Fruit fly (Drosophila melanogaster) whole organism, embryonic: Measurements from ENCODE around the gene crq.

Experiments used
- CG10147 ChIP-seq: fragments of 200-800 bp; sonication (Bioruptor generic); optimal IDR thresholded peaks from 2 replicates; lab custom pipeline; 2019; ENCODE audit warnings: missing biosample characterization, mild to moderate bottlenecking, missing genetic modification characterization, moderate library complexity
- CG15601 ChIP-seq: fragments of 200-800 bp; sonication (Bioruptor generic); optimal IDR thresholded peaks from 3 replicates; lab custom pipeline; 2019; ENCODE audit warnings: missing biosample characterization, mild to moderate bottlenecking, missing genetic modification characterization, moderate library complexity
- CG3847 ChIP-seq: fragments of 200-800 bp; sonication (Bioruptor generic); IDR thresholded peaks from 2 replicates; pipeline ENCODE4 v1.3.6; 2022; ENCODE audit warnings: missing biosample characterization, missing genetic modification characterization
- CG9817 ChIP-seq: fragments of 200-800 bp; sonication (Bioruptor generic); optimal IDR thresholded peaks from 2 replicates; lab custom pipeline; 2018; ENCODE audit warnings: missing biosample characterization, mild to moderate bottlenecking, missing genetic modification characterization, moderate library complexity
- CTCF ChIP-seq: fragments of 200-800 bp; sonication (Bioruptor generic); optimal IDR thresholded peaks from 2 replicates; lab custom pipeline; 2017; ENCODE audit warnings: missing biosample characterization, mild to moderate bottlenecking, missing genetic modification characterization, moderate library complexity
- Hr39 ChIP-seq: fragments of >200 bp; optimal IDR thresholded peaks from 2 replicates; lab custom pipeline; 2017
- Jarid2 ChIP-seq: fragments of 200-800 bp; sonication (Bioruptor generic); optimal IDR thresholded peaks from 3 replicates; lab custom pipeline; 2017; ENCODE audit warnings: mild to moderate bottlenecking, missing biosample characterization, missing genetic modification reagents, missing genetic modification characterization
- dmrt11E ChIP-seq: fragments of 200-800 bp; sonication (Bioruptor generic); optimal IDR thresholded peaks from 3 replicates; lab custom pipeline; 2018; ENCODE audit warnings: missing biosample characterization, mild to moderate bottlenecking, missing genetic modification characterization, moderate library complexity
- ind ChIP-seq: fragments of 200-800 bp; sonication (Bioruptor generic); optimal IDR thresholded peaks from 3 replicates; lab custom pipeline; 2016; ENCODE audit warnings: missing biosample characterization, missing genetic modification characterization
- kni ChIP-seq: fragments of 200-800 bp; sonication (Bioruptor generic); optimal IDR thresholded peaks from 3 replicates; lab custom pipeline; 2017; ENCODE audit warnings: mild to moderate bottlenecking, missing biosample characterization, missing genetic modification reagents, missing genetic modification characterization
- twi ChIP-seq: fragments of 200-800 bp; optimal IDR thresholded peaks from 2 replicates; lab custom pipeline; 2019; ENCODE audit warnings: missing biosample characterization, mild to moderate bottlenecking, missing genetic modification characterization, moderate library complexity

DNA sequence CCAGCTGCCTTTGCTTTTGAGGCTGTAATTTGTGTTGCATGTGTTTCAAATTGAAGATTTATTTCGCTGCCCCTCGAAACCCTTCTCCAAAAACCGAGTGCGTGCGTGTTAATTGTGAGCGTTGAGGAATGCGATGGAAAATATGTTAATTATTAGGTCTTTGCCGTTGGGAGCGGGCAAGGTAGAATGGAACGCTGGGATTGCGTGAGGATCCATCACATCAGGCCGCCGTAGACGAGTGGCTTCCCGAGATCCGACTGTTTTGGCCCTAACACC is 11.4 kb downstream of the crq start:
- no peak for TF ChIP-seq ind (GFP tag; lab: Kevin White, UChicago)
- TF ChIP-seq kni (GFP tag; lab: Kevin White, UChicago): peak; percentile 13
- TF ChIP-seq CG3847 (GFP tag; lab: Robert Waterston, UW): no peak
- no peak for TF ChIP-seq twi
- TF ChIP-seq Hr39: no peak
- no peak for TF ChIP-seq Jarid2 (GFP tag; lab: Kevin White, UChicago)
- TF ChIP-seq CTCF: no peak
- TF ChIP-seq CG10147 (GFP tag; lab: Kevin White, UChicago): no peak
- no peak for TF ChIP-seq CG15601 (tag; lab: Kevin White, UChicago)
- no peak for TF ChIP-seq CG9817 (tag; lab: Kevin White, UChicago)
- no peak for TF ChIP-seq dmrt11E (tag; lab: Kevin White, UChicago)
